Worm (Caenorhabditis elegans): ENCODE data around the gene hcf-1.
A peak's percentile ranks its signal among the peaks of the same experiment; 100 is the strongest.

The hcf-1 gene

DNA sequence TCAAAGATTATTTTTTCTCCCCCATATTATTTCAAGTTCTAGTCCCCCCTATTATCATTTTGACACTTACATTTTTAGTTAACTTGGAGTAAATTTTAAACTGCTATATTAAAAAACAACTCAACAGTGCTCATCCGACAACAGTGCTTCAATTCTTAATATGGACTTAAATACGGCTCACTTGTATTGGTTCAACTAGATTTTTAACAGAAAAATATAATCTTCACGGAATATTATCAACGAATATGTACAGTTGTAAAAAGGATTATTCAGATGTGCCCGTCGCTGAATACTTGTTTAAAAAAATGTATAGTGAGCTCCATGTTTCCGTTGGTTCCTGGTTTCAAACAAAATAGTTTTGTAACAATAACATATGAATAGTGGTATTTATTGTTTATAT, 26.3 kb upstream of the hcf-1 start:
- TF ChIP-seq nhr-28 (tag; optimal IDR thresholded peaks at IDR 0.05) (no peak), ces-1 (GFP tag; optimal IDR thresholded peaks at IDR 0.05) (no peak), swsn-7 (tag; optimal IDR thresholded peaks at IDR 0.05) (no peak), rnt-1 (tag; optimal IDR thresholded peaks at IDR 0.05) (no peak), grh-1 (GFP tag; IDR thresholded peaks at IDR 0.05) (no peak), nhr-90 (tag; optimal IDR thresholded peaks at IDR 0.05; ENCODE audit: poor library complexity) (no peak), lir-3 (tag; optimal IDR thresholded peaks at IDR 0.05; ENCODE audit: poor library complexity) (no peak), sup-37 (GFP tag; optimal IDR thresholded peaks at IDR 0.05) (no peak), mdl-1 (tag; optimal IDR thresholded peaks at IDR 0.05) (no peak), blmp-1 (tag; optimal IDR thresholded peaks at IDR 0.05) (no peak), nhr-11 (tag; optimal IDR thresholded peaks at IDR 0.05) (no peak), pag-3 (tag; optimal IDR thresholded peaks at IDR 0.05; ENCODE audit: borderline replicate concordance, insufficient read depth) (no peak), pqm-1 (tag; optimal IDR thresholded peaks at IDR 0.05) (no peak), alr-1 (tag; optimal IDR thresholded peaks at IDR 0.05; ENCODE audit: borderline replicate concordance) (no peak), hlh-17 (GFP tag; optimal IDR thresholded peaks at IDR 0.05; ENCODE audit: borderline replicate concordance) (no peak), C04F5.9 (tag; optimal IDR thresholded peaks at IDR 0.05) (no peak)

ce11 chrIV:7796432-7797113, 22.5 kb upstream of the hcf-1 start, which contains the start of gene sgo-1:
Gene sgo-1 (minus strand): TSS chrIV:7796482.
- peak; percentile 1 to 16 for TF ChIP-seq efl-1 (optimal IDR thresholded peaks at IDR 0.05)
- TF ChIP-seq efl-1 (GFP tag; optimal IDR thresholded peaks at IDR 0.05 in 1 of 2), result no peak
- no peak for TF ChIP-seq ceh-63 (GFP tag; optimal IDR thresholded peaks at IDR 0.05)
- TF ChIP-seq mdl-1 (tag; optimal IDR thresholded peaks at IDR 0.05), result no peak
- no peak for TF ChIP-seq grh-1 (GFP tag; IDR thresholded peaks at IDR 0.05)

DNA sequence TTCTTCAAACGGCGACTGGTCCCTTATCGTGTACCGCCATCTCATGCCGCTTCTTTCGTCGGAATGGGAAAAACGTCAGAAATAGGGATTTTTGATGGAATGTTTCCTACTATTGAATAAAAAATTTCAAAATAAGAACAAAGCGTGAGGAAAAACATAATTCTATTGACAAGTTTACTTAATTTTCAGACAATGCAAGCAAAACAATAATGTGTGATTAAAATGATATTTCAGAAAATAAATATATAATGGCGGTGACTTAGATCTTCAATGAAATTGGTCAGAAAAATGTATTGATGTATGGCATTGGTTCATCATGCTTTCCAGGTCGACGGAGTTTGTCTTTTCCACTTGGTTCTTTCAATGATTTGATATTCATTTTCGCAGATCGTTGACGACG, 20.6 kb upstream of the hcf-1 start, which contains the start of gene ntp-1:
TSS of gene ntp-1 (minus strand) at position 101 of the 400 bp plus-strand sequence.
- no peak for TF ChIP-seq vab-15 (tag; optimal IDR thresholded peaks at IDR 0.05)
- no peak for TF ChIP-seq nhr-84 (tag; optimal IDR thresholded peaks at IDR 0.05)
- TF ChIP-seq fos-1 (tag; optimal IDR thresholded peaks at IDR 0.05), result no peak
- TF ChIP-seq lin-15B (tag; optimal IDR thresholded peaks at IDR 0.05), result no peak

DNA sequence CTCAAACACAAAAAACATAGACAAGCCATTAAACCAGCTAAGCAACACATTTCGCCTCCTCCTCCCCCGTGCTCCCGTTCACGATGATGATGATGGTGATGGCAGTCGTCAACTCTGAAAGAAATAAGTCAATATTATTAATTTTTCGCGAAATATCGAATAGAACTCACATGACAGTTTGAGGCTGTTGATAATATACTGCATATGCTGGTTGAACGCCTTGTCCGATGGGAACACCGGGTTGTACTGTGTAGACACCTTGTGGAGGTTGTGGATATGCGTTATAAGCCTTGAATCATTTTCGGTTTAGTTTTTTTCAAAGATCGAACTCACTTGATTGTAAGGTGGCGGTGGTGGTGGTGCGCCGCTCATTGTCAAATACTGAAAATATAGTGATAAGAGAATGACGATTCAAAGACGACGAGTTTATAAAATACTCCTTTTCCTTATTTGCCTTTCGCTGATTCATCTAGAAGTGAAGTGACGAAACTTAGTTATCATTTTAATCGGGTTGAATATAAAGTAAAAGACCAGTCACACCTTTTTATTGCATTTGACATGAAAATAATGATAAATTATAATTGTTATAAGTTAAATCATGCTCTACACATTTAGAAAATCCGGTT, 17.9 kb upstream of the hcf-1 start, which contains the start of gene C33H5.13:
TSS of gene C33H5.13 (minus strand) at position 443 of the 626 bp plus-strand sequence.
- TF ChIP-seq lin-35 (GFP tag; optimal IDR thresholded peaks at IDR 0.05), result peak in 1 of 2 experiments; percentile 20
- TF ChIP-seq efl-1 (optimal IDR thresholded peaks at IDR 0.05), result peak in 1 of 2 experiments; percentile 6
- peak in 1 of 2 experiments; percentile 56 for TF ChIP-seq efl-1 (GFP tag; optimal IDR thresholded peaks at IDR 0.05 in 1 of 2)
- TF ChIP-seq tlp-1 (tag; optimal IDR thresholded peaks at IDR 0.05), result no peak
- TF ChIP-seq egl-27 (tag; optimal IDR thresholded peaks at IDR 0.05), result no peak
- TF ChIP-seq elt-2 (tag; optimal IDR thresholded peaks at IDR 0.05), result peak; percentile 34
- TF ChIP-seq fkh-8 (tag; optimal IDR thresholded peaks at IDR 0.05), result no peak

ce11 chrIV:7790801-7791588, 16.9 kb upstream of the hcf-1 start, which contains the start of gene rsp-6:
Gene rsp-6 (minus strand): TSS chrIV:7791229.
- TF ChIP-seq tbx-2 (tag; optimal IDR thresholded peaks at IDR 0.05), result peak; percentile 88
- no peak for TF ChIP-seq tlp-1 (tag; optimal IDR thresholded peaks at IDR 0.05)
- TF ChIP-seq vab-15 (tag; optimal IDR thresholded peaks at IDR 0.05), result peak; percentile 90
- no peak for TF ChIP-seq egl-27 (tag; optimal IDR thresholded peaks at IDR 0.05)
- no peak for TF ChIP-seq sptf-1 (tag; optimal IDR thresholded peaks at IDR 0.05)
- TF ChIP-seq unc-98 (GFP tag; IDR thresholded peaks at IDR 0.05), result no peak
- TF ChIP-seq nhr-19 (GFP tag; conservative IDR thresholded peaks at IDR 0.05), result peak; percentile 79
- TF ChIP-seq ceh-90 (tag; optimal IDR thresholded peaks at IDR 0.05), result no peak
- TF ChIP-seq sup-37 (GFP tag; optimal IDR thresholded peaks at IDR 0.05), result no peak
- peak; percentile 81 for TF ChIP-seq rnt-1 (tag; optimal IDR thresholded peaks at IDR 0.05)
- peak; percentile 51 for TF ChIP-seq aly-2 (tag; optimal IDR thresholded peaks at IDR 0.05)
- TF ChIP-seq egl-13 (tag; optimal IDR thresholded peaks at IDR 0.05), result peak; percentile 69
- peak; percentile 65 for TF ChIP-seq ceh-88 (GFP tag; IDR thresholded peaks at IDR 0.05)
- TF ChIP-seq mef-2 (tag; optimal IDR thresholded peaks at IDR 0.05), result peak; percentile 54
- TF ChIP-seq nhr-85 (tag), result peak; percentile 89
- TF ChIP-seq alr-1 (tag; optimal IDR thresholded peaks at IDR 0.05; ENCODE audit: borderline replicate concordance), result no peak
- peak; percentile 87 for TF ChIP-seq nhr-47 (tag; optimal IDR thresholded peaks at IDR 0.05)
- TF ChIP-seq pqm-1 (tag; optimal IDR thresholded peaks at IDR 0.05), result no peak
- TF ChIP-seq lin-39 (tag; optimal IDR thresholded peaks at IDR 0.05), result peak; percentile 50
